Worm (Caenorhabditis elegans): Measurements from ENCODE around the gene ccm-3.

DNA sequence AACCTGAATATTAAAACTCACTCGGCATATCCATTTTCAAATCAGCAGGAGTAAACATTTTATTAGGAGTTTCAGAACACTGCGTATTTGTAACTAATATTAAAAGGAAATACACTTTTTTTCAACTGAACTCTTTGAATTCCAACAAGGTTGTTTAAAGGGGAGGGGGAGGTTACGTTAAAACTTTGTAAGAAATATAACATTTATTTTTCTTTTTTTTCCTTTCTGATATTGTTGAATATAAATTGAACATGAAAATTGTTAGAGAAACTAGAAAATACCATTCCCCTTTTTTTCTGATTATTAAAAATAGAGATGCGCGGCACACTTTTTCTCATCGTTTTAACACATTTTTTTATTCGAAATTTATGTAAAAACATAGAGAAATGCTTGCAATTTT, 9.0 kb downstream of the ccm-3 start, which contains the start of gene C14A4.8:
- TF ChIP-seq pha-4 (tag; optimal IDR thresholded peaks at IDR 0.05) = no peak
- no peak for TF ChIP-seq unc-62 (GFP tag; optimal IDR thresholded peaks at IDR 0.05)
- TF ChIP-seq ztf-11 (tag; optimal IDR thresholded peaks at IDR 0.05) = no peak
- no peak for TF ChIP-seq ces-1 (GFP tag; optimal IDR thresholded peaks at IDR 0.05)
- TF ChIP-seq unc-39 (tag; optimal IDR thresholded peaks at IDR 0.05) = no peak
- no peak for TF ChIP-seq zip-8 (tag; optimal IDR thresholded peaks at IDR 0.05)
- no peak for TF ChIP-seq flh-1 (GFP tag; optimal IDR thresholded peaks at IDR 0.05)
- no peak for TF ChIP-seq nhr-28 (tag; optimal IDR thresholded peaks at IDR 0.05)
- no peak for TF ChIP-seq mab-5 (tag; optimal IDR thresholded peaks at IDR 0.05)
- TF ChIP-seq elt-3 (tag; optimal IDR thresholded peaks at IDR 0.05) = no peak
- no peak for TF ChIP-seq bed-3 (GFP tag; optimal IDR thresholded peaks at IDR 0.05)
- no peak for TF ChIP-seq nhr-2 (tag; optimal IDR thresholded peaks at IDR 0.05)
